Fruit fly (Drosophila melanogaster) whole organism, embryonic: ENCODE measurements around the gene CG10621.

Source experiments
- CG11093 ChIP-seq: fragments of 200-800 bp; sonication (Bioruptor generic); IDR thresholded peaks from 3 replicates; pipeline ENCODE4 v1.3.6; 2022; ENCODE audit warnings: missing biosample characterization, missing genetic modification characterization
- CG1233 ChIP-seq: fragments of 200-800 bp; sonication (Bioruptor generic); optimal IDR thresholded peaks from 4 replicates; lab custom pipeline; 2018; ENCODE audit warnings: missing biosample characterization, mild to moderate bottlenecking, missing genetic modification characterization
- CG14050 ChIP-seq: fragments of 200-800 bp; sonication (Bioruptor generic); IDR thresholded peaks from 3 replicates; pipeline ENCODE4 v1.3.6; 2022; ENCODE audit warnings: missing biosample characterization, missing genetic modification characterization
- CG15479 ChIP-seq: fragments of 200-800 bp; sonication (Bioruptor generic); optimal IDR thresholded peaks from 3 replicates; lab custom pipeline; 2019; ENCODE audit warnings: missing biosample characterization, mild to moderate bottlenecking, missing genetic modification characterization, moderate library complexity
- CG17385 ChIP-seq: fragments of 200-800 bp; sonication (Bioruptor generic); optimal IDR thresholded peaks from 3 replicates; lab custom pipeline; 2018; ENCODE audit warnings: missing biosample characterization, mild to moderate bottlenecking, missing genetic modification characterization
- CG17829 ChIP-seq: fragments of 200-800 bp; optimal IDR thresholded peaks from 2 replicates; lab custom pipeline; 2019; ENCODE audit warnings: missing biosample characterization, mild to moderate bottlenecking, missing genetic modification characterization, moderate library complexity
- CG2116 ChIP-seq: fragments of 200-800 bp; sonication (Bioruptor generic); optimal IDR thresholded peaks from 3 replicates; lab custom pipeline; 2018; ENCODE audit warnings: missing biosample characterization, mild to moderate bottlenecking, missing genetic modification characterization
- CG2678 ChIP-seq: fragments of 200-800 bp; sonication (Bioruptor generic); optimal IDR thresholded peaks from 3 replicates; lab custom pipeline; 2019; ENCODE audit warnings: missing biosample characterization, mild to moderate bottlenecking, missing genetic modification characterization, moderate library complexity
- CG31365 ChIP-seq: fragments of 200-800 bp; sonication (Bioruptor generic); optimal IDR thresholded peaks from 2 replicates; lab custom pipeline; 2018; ENCODE audit warnings: missing biosample characterization, mild to moderate bottlenecking, missing genetic modification characterization
- CG33213 ChIP-seq: fragments of 200-800 bp; sonication (Bioruptor generic); optimal IDR thresholded peaks from 3 replicates; lab custom pipeline; 2016; ENCODE audit warnings: missing biosample characterization, missing genetic modification characterization
- CG33557 ChIP-seq: fragments of 200-800 bp; sonication (Bioruptor generic); optimal IDR thresholded peaks from 2 replicates; lab custom pipeline; 2019; ENCODE audit warnings: missing biosample characterization, mild to moderate bottlenecking, missing genetic modification characterization, moderate library complexity
- CG3995 ChIP-seq: fragments of 200-800 bp; sonication (Bioruptor generic); optimal IDR thresholded peaks from 3 replicates; lab custom pipeline; 2016; ENCODE audit warnings: missing biosample characterization, missing genetic modification characterization
- CG4360 ChIP-seq: fragments of 200-800 bp; sonication (Bioruptor generic); IDR thresholded peaks from 2 replicates; pipeline ENCODE4 v1.3.6; 2022; ENCODE audit warnings: missing biosample characterization, missing genetic modification characterization
- CG6254 ChIP-seq: fragments of 200-800 bp; sonication (Bioruptor generic); optimal IDR thresholded peaks from 3 replicates; lab custom pipeline; 2017; ENCODE audit warnings: mild to moderate bottlenecking, missing biosample characterization, missing genetic modification reagents, missing genetic modification characterization
- CG8290 ChIP-seq, 3 experiments: fragments of 200-800 bp; sonication (Bioruptor generic); optimal IDR thresholded peaks; 2 replicates each; lab custom pipeline; 2016 to 2019; ENCODE audit warnings: missing biosample characterization in 3 of 3, missing genetic modification characterization in 3 of 3, mild to moderate bottlenecking in 2 of 3, moderate library complexity in 1 of 3
- CG8359 ChIP-seq: fragments of 200-800 bp; sonication (Bioruptor generic); optimal IDR thresholded peaks from 2 replicates; lab custom pipeline; 2017; ENCODE audit warnings: missing biosample characterization, mild to moderate bottlenecking, missing genetic modification characterization, borderline replicate concordance
- CG8388 ChIP-seq: fragments of 200-800 bp; sonication (Bioruptor generic); optimal IDR thresholded peaks from 2 replicates; lab custom pipeline; 2019; ENCODE audit warnings: missing biosample characterization, mild to moderate bottlenecking, missing genetic modification characterization, moderate library complexity
- CoRest ChIP-seq: fragments of 200-800 bp; sonication (Bioruptor generic); optimal IDR thresholded peaks from 3 replicates; lab custom pipeline; 2018; ENCODE audit warnings: missing biosample characterization, mild to moderate bottlenecking, missing genetic modification characterization, moderate library complexity
- Dip2 ChIP-seq: fragments of 200-800 bp; sonication (Bioruptor generic); IDR thresholded peaks from 2 replicates; pipeline ENCODE4 v1.3.6; 2022; ENCODE audit warnings: missing biosample characterization, missing genetic modification characterization
- Dll ChIP-seq: fragments of 200-800 bp; sonication (Bioruptor generic); IDR thresholded peaks from 4 replicates; pipeline ENCODE4 v1.3.6; 2022; ENCODE audit warnings: missing biosample characterization, missing genetic modification characterization; ENCODE audit not compliant: partially characterized antibody
- Hmx ChIP-seq: fragments of 200-800 bp; sonication (Bioruptor generic); optimal IDR thresholded peaks from 2 replicates; lab custom pipeline; 2016; ENCODE audit warnings: missing biosample characterization, missing genetic modification characterization
- Jarid2 ChIP-seq: fragments of 200-800 bp; sonication (Bioruptor generic); optimal IDR thresholded peaks from 3 replicates; lab custom pipeline; 2017; ENCODE audit warnings: mild to moderate bottlenecking, missing biosample characterization, missing genetic modification reagents, missing genetic modification characterization
- Neu2 ChIP-seq: fragments of 200-800 bp; sonication (Bioruptor generic); optimal IDR thresholded peaks from 3 replicates; lab custom pipeline; 2016; ENCODE audit warnings: missing biosample characterization, missing genetic modification characterization, borderline replicate concordance
- Nf-YB ChIP-seq: fragments of 200-800 bp; sonication (Bioruptor generic); optimal IDR thresholded peaks from 3 replicates; lab custom pipeline; 2019; ENCODE audit warnings: missing biosample characterization, mild to moderate bottlenecking, missing genetic modification characterization, moderate library complexity
- PHDP ChIP-seq: fragments of 200-800 bp; sonication (Bioruptor generic); optimal IDR thresholded peaks from 3 replicates; lab custom pipeline; 2018; ENCODE audit warnings: missing biosample characterization, mild to moderate bottlenecking, missing genetic modification characterization, moderate library complexity
- aop ChIP-seq: fragments of 200-800 bp; sonication (Bioruptor generic); IDR thresholded peaks from 2 replicates; pipeline ENCODE4 v1.3.6; 2022; ENCODE audit warnings: missing biosample characterization, missing genetic modification characterization
- ap ChIP-seq: fragments of 200-800 bp; sonication (Bioruptor generic); IDR thresholded peaks from 2 replicates; pipeline ENCODE4 v1.3.6; 2022; ENCODE audit warnings: missing biosample characterization, missing genetic modification characterization
- ash1 ChIP-seq: fragments of 200-800 bp; sonication (Bioruptor generic); optimal IDR thresholded peaks from 2 replicates; lab custom pipeline; 2018; ENCODE audit warnings: missing biosample characterization, mild to moderate bottlenecking, missing genetic modification characterization
- bbx ChIP-seq: fragments of 200-800 bp; sonication (Bioruptor generic); IDR thresholded peaks from 2 replicates; pipeline ENCODE4 v1.3.6; 2022; ENCODE audit warnings: missing biosample characterization, missing genetic modification characterization; ENCODE audit not compliant: partially characterized antibody
- ci ChIP-seq: fragments of 200-800 bp; sonication (Bioruptor generic); IDR thresholded peaks from 3 replicates; pipeline ENCODE4 v1.3.6; 2022; ENCODE audit warnings: missing biosample characterization, missing genetic modification characterization
- crol ChIP-seq: fragments of 200-800 bp; sonication (Bioruptor generic); IDR thresholded peaks from 2 replicates; pipeline ENCODE4 v1.3.6; 2022; ENCODE audit warnings: missing biosample characterization, missing genetic modification characterization
- dmrt11E ChIP-seq: fragments of 200-800 bp; sonication (Bioruptor generic); optimal IDR thresholded peaks from 3 replicates; lab custom pipeline; 2018; ENCODE audit warnings: missing biosample characterization, mild to moderate bottlenecking, missing genetic modification characterization, moderate library complexity
- eyg ChIP-seq: fragments of 200-800 bp; sonication (Bioruptor generic); optimal IDR thresholded peaks from 3 replicates; lab custom pipeline; 2016; ENCODE audit warnings: missing biosample characterization, missing genetic modification characterization
- fd102C ChIP-seq: fragments of 200-800 bp; sonication (Bioruptor generic); optimal IDR thresholded peaks from 2 replicates; lab custom pipeline; 2018; ENCODE audit warnings: missing biosample characterization, mild to moderate bottlenecking, missing genetic modification characterization, moderate library complexity
- ftz-f1 ChIP-seq: fragments of 200-800 bp; sonication (Bioruptor generic); optimal IDR thresholded peaks from 2 replicates; lab custom pipeline; 2016; ENCODE audit warnings: missing biosample characterization, missing genetic modification characterization
- gsb-n ChIP-seq: fragments of 200-800 bp; sonication (Bioruptor generic); optimal IDR thresholded peaks from 3 replicates; lab custom pipeline; 2018; ENCODE audit warnings: missing biosample characterization, mild to moderate bottlenecking, missing genetic modification characterization
- ham ChIP-seq: fragments of 200-800 bp; sonication (Bioruptor generic); IDR thresholded peaks from 2 replicates; pipeline ENCODE4 v1.3.6; 2022; ENCODE audit warnings: missing biosample characterization, missing genetic modification characterization
- kay ChIP-seq: fragments of 200-800 bp; sonication (Bioruptor generic); optimal IDR thresholded peaks from 2 replicates; lab custom pipeline; 2016; ENCODE audit warnings: missing biosample characterization, missing genetic modification characterization
- kni ChIP-seq: fragments of 200-800 bp; sonication (Bioruptor generic); optimal IDR thresholded peaks from 3 replicates; lab custom pipeline; 2017; ENCODE audit warnings: mild to moderate bottlenecking, missing biosample characterization, missing genetic modification reagents, missing genetic modification characterization
- pan ChIP-seq, 4 experiments: fragments of >200 bp in 3 of 4; fragments of 200-800 bp in 1 of 4; sonication (Bioruptor generic) in 1 of 4; optimal IDR thresholded peaks in 3 of 4; IDR thresholded peaks in 1 of 4; 2 replicates each; pipeline versions ENCODE4 v1.3.6 to Lab custom; 2017 to 2022; ENCODE audit warnings: missing biosample characterization in 2 of 4, missing genetic modification characterization in 2 of 4, mixed read lengths in 1 of 4
- row ChIP-seq: fragments of 200-800 bp; sonication (Bioruptor generic); IDR thresholded peaks from 3 replicates; pipeline ENCODE4 v1.3.6; 2022; ENCODE audit warnings: missing biosample characterization, missing genetic modification characterization
- sens ChIP-seq: fragments of 200-800 bp; sonication (Bioruptor generic); peaks from one replicate; lab custom pipeline; 2016; ENCODE audit warnings: missing biosample characterization, missing genetic modification characterization
- seq ChIP-seq: fragments of 200-800 bp; sonication (Bioruptor generic); IDR thresholded peaks from 2 replicates; pipeline ENCODE4 v1.3.6; 2022; ENCODE audit warnings: missing biosample characterization, missing genetic modification characterization
- slp2 ChIP-seq: fragments of 200-800 bp; sonication (Bioruptor generic); optimal IDR thresholded peaks from 2 replicates; lab custom pipeline; 2016; ENCODE audit warnings: missing biosample characterization, missing genetic modification characterization
- sr ChIP-seq: fragments of 200-800 bp; sonication (Bioruptor generic); IDR thresholded peaks from 3 replicates; pipeline ENCODE4 v1.3.6; 2022; ENCODE audit warnings: missing biosample characterization, missing genetic modification characterization
- twi ChIP-seq: fragments of 200-800 bp; optimal IDR thresholded peaks from 2 replicates; lab custom pipeline; 2019; ENCODE audit warnings: missing biosample characterization, mild to moderate bottlenecking, missing genetic modification characterization, moderate library complexity
- wdn ChIP-seq: fragments of 200-800 bp; sonication (Bioruptor generic); IDR thresholded peaks from 2 replicates; pipeline ENCODE4 v1.3.6; 2022; ENCODE audit warnings: missing biosample characterization, missing genetic modification characterization
- zen ChIP-seq: fragments of 200-800 bp; sonication (Bioruptor generic); optimal IDR thresholded peaks from 3 replicates; lab custom pipeline; 2018; ENCODE audit warnings: missing biosample characterization, mild to moderate bottlenecking, missing genetic modification characterization, moderate library complexity

Gene CG10621

dm6 chr2L:18936056-18936455 is 18.2 kb downstream of the CG10621 start (continued):
- TF ChIP-seq ftz-f1 (GFP tag; lab: Kevin White, UChicago) (peak; percentile 42), ash1 (GFP tag; lab: Kevin White, UChicago) (peak; percentile 1), sens (peak; percentile 54), pan (optimal IDR thresholded peaks at IDR 0.05; lab: Kevin White, UChicago) (no peak), pan (GFP tag; optimal IDR thresholded peaks at IDR 0.05 in 1 of 2, IDR thresholded peaks at IDR 0.05 in 1 of 2) (peak in 1 of 2 experiments; percentile 64), CG6254 (peak; percentile 10), CG8388 (no peak), sr (GFP tag; lab: Robert Waterston, UW) (peak; percentile 43; the same call in 1 of the 3 replicates), aop (GFP tag; lab: Robert Waterston, UW) (peak; percentile 56; the same call in 1 of the 2 replicates), crol (peak; percentile 73), CoRest (tag; lab: Kevin White, UChicago) (peak; percentile 58), bbx (GFP tag; lab: Robert Waterston, UW) (peak; percentile 34; the same call in 1 of the 2 replicates), CG17829 (tag; lab: Kevin White, UChicago) (peak; percentile 30), kni (GFP tag; lab: Kevin White, UChicago) (peak; percentile 4)

- TF ChIP-seq dmrt11E (tag; lab: Kevin White, UChicago) (peak; percentile 23), fd102C (GFP tag; lab: Kevin White, UChicago) (peak; percentile 59), CG1233 (GFP tag; lab: Kevin White, UChicago) (peak; percentile 15), Dll (no peak), seq (GFP tag; lab: Robert Waterston, UW) (no peak), CG8290 (GFP tag; optimal IDR thresholded peaks at IDR 0.05; lab: Kevin White, UChicago) (no peak), CG8290 (tag; optimal IDR thresholded peaks at IDR 0.05; lab: Kevin White, UChicago) (peak in 1 of 2 experiments; percentile 32), CG3995 (GFP tag; lab: Kevin White, UChicago) (no peak), kay (GFP tag; lab: Kevin White, UChicago) (no peak), CG2116 (peak; percentile 3), row (no peak), slp2 (GFP tag; lab: Kevin White, UChicago) (no peak), Neu2 (GFP tag; lab: Kevin White, UChicago) (no peak), eyg (GFP tag; lab: Kevin White, UChicago) (no peak), zen (tag; lab: Kevin White, UChicago) (peak; percentile 43), Jarid2 (peak; percentile 27), Nf-YB (GFP tag; lab: Kevin White, UChicago) (peak; percentile 34), Dip2 (GFP tag; lab: Robert Waterston, UW) (no peak), ap (GFP tag; lab: Robert Waterston, UW) (no peak), ci (peak; percentile 44; the same call in 1 of the 3 replicates), CG17385 (GFP tag; lab: Kevin White, UChicago) (peak; percentile 59), twi (tag; lab: Kevin White, UChicago) (peak; percentile 11), Hmx (GFP tag; lab: Kevin White, UChicago) (no peak), CoRest (tag; lab: Kevin White, UChicago) (peak; percentile 9), kni (GFP tag; lab: Kevin White, UChicago) (peak; percentile 38), gsb-n (peak; percentile 40), CG8359 (GFP tag; lab: Kevin White, UChicago) (peak; percentile 5), CG2678 (tag; lab: Kevin White, UChicago) (no peak), CG14050 (GFP tag; lab: Robert Waterston, UW) (no peak), CG11093 (0 out of 3 replicates have a peak, but pooled peaks have one; percentile 25), PHDP (tag; lab: Kevin White, UChicago) (no peak), CG33213 (GFP tag; lab: Kevin White, UChicago) (no peak), CG31365 (tag; lab: Kevin White, UChicago) (no peak), CG4360 (GFP tag; lab: Robert Waterston, UW) (no peak), ham (GFP tag; lab: Robert Waterston, UW) (no peak), wdn (GFP tag; lab: Robert Waterston, UW) (no peak), CG33557 (GFP tag; lab: Kevin White, UChicago) (peak; percentile 59), CG15479 (GFP tag; lab: Kevin White, UChicago) (peak; percentile 22)
These were observed 19.6 kb downstream of the CG10621 start for dm6 chr2L:18934588-18934987.
